Fruit fly (Drosophila melanogaster) whole organism, prepupa: ENCODE results near the gene CG32161.

ENCODE experiments used
- Blimp-1 ChIP-seq: fragments of 200-800 bp; sonication (Bioruptor generic); optimal IDR thresholded peaks from 3 replicates; lab custom pipeline; 2017; ENCODE audit warnings: missing biosample characterization, missing genetic modification characterization, mild to moderate bottlenecking, moderate library complexity, missing genetic modification reagents
- CG11294 ChIP-seq: fragments of 200-800 bp; sonication (Bioruptor generic); IDR thresholded peaks from 2 replicates; pipeline ENCODE4 v1.3.6; 2022; ENCODE audit warnings: missing biosample characterization, missing genetic modification characterization
- CG11762 ChIP-seq: fragments of 200-800 bp; sonication (Bioruptor generic); optimal IDR thresholded peaks from 3 replicates; lab custom pipeline; 2016; ENCODE audit warnings: missing biosample characterization, missing genetic modification characterization; ENCODE audit not compliant: insufficient read depth
- CG11902 ChIP-seq: fragments of 200-800 bp; sonication (Bioruptor generic); optimal IDR thresholded peaks from 3 replicates; lab custom pipeline; 2016; ENCODE audit warnings: missing biosample characterization, missing genetic modification characterization
- CG15336 ChIP-seq: fragments of 200-800 bp; sonication (Bioruptor generic); IDR thresholded peaks from 2 replicates; pipeline ENCODE4 v1.3.6; 2022; ENCODE audit warnings: missing biosample characterization, missing genetic modification characterization
- CG16779 ChIP-seq: fragments of 200-800 bp; sonication (Bioruptor generic); optimal IDR thresholded peaks from 3 replicates; lab custom pipeline; 2017; ENCODE audit warnings: missing biosample characterization, mild to moderate bottlenecking, missing genetic modification characterization
- CG3032 ChIP-seq: fragments of 200-800 bp; optimal IDR thresholded peaks from 2 replicates; lab custom pipeline; 2019; ENCODE audit warnings: missing biosample characterization, mild to moderate bottlenecking, missing genetic modification characterization, moderate library complexity
- CG31627 ChIP-seq: fragments of 200-800 bp; sonication (Bioruptor generic); optimal IDR thresholded peaks from 3 replicates; lab custom pipeline; 2016; ENCODE audit warnings: missing biosample characterization, missing genetic modification characterization
- CG32006 ChIP-seq: fragments of 200-800 bp; sonication (Bioruptor generic); optimal IDR thresholded peaks from 3 replicates; lab custom pipeline; 2017; ENCODE audit warnings: missing biosample characterization, mild to moderate bottlenecking, missing genetic modification characterization
- CG3919 ChIP-seq: fragments of 200-800 bp; sonication (Bioruptor generic); optimal IDR thresholded peaks from 3 replicates; lab custom pipeline; 2016; ENCODE audit warnings: missing biosample characterization, missing genetic modification characterization
- CG4318 ChIP-seq: fragments of 200-800 bp; sonication (Bioruptor generic); optimal IDR thresholded peaks from 3 replicates; lab custom pipeline; 2017; ENCODE audit warnings: missing biosample characterization, mild to moderate bottlenecking, missing genetic modification characterization
- CG6276 ChIP-seq: fragments of 200-800 bp; sonication (Bioruptor generic); optimal IDR thresholded peaks from 2 replicates; lab custom pipeline; 2017; ENCODE audit warnings: missing biosample characterization, mild to moderate bottlenecking, missing genetic modification characterization
- CG6792 ChIP-seq: fragments of 200-800 bp; sonication (Bioruptor generic); optimal IDR thresholded peaks from 3 replicates; lab custom pipeline; 2016; ENCODE audit warnings: missing biosample characterization, missing genetic modification characterization
- CG6808 ChIP-seq: fragments of 200-800 bp; sonication (Bioruptor generic); optimal IDR thresholded peaks from 3 replicates; lab custom pipeline; 2017; ENCODE audit warnings: missing biosample characterization, missing genetic modification characterization, mild to moderate bottlenecking, moderate library complexity, missing genetic modification reagents
- CG6854 ChIP-seq: fragments of 200-800 bp; sonication (Bioruptor generic); optimal IDR thresholded peaks from 2 replicates; lab custom pipeline; 2017; ENCODE audit warnings: missing biosample characterization, mild to moderate bottlenecking, missing genetic modification characterization
- CG7368 ChIP-seq: fragments of 200-800 bp; sonication (Bioruptor generic); optimal IDR thresholded peaks from 3 replicates; lab custom pipeline; 2016; ENCODE audit warnings: missing biosample characterization, missing genetic modification characterization
- CG8119 ChIP-seq: fragments of 200-800 bp; sonication (Bioruptor generic); IDR thresholded peaks from 3 replicates; pipeline ENCODE4 v1.3.6; 2022; ENCODE audit warnings: missing biosample characterization, missing genetic modification characterization
- CG8319 ChIP-seq: fragments of 200-800 bp; sonication (Bioruptor generic); optimal IDR thresholded peaks from 3 replicates; lab custom pipeline; 2016; ENCODE audit warnings: missing biosample characterization, missing genetic modification characterization
- CG8632 ChIP-seq: fragments of 200-800 bp; sonication (Bioruptor generic); optimal IDR thresholded peaks from 3 replicates; lab custom pipeline; 2016; ENCODE audit warnings: missing biosample characterization, missing genetic modification characterization
- CG9139 ChIP-seq: fragments of 200-800 bp; sonication (Bioruptor generic); optimal IDR thresholded peaks from 3 replicates; lab custom pipeline; 2017; ENCODE audit warnings: missing biosample characterization, mild to moderate bottlenecking, missing genetic modification characterization
- Eip75B ChIP-seq: fragments of 200-800 bp; sonication (Bioruptor generic); optimal IDR thresholded peaks from 3 replicates; lab custom pipeline; 2016; ENCODE audit warnings: missing biosample characterization, missing genetic modification characterization
- Eip78C ChIP-seq: fragments of 200-800 bp; sonication (Bioruptor generic); peaks from one replicate; lab custom pipeline; 2016; ENCODE audit warnings: missing biosample characterization, missing genetic modification characterization
- Eip93F ChIP-seq: fragments of 200-800 bp; sonication (Bioruptor generic); optimal IDR thresholded peaks from 2 replicates; lab custom pipeline; 2016; ENCODE audit warnings: missing biosample characterization, mild to moderate bottlenecking, missing genetic modification characterization
- Ets21C ChIP-seq: fragments of 200-800 bp; sonication (Bioruptor generic); optimal IDR thresholded peaks from 3 replicates; lab custom pipeline; 2016; ENCODE audit warnings: missing biosample characterization, missing genetic modification characterization
- Ets96B ChIP-seq: fragments of 200-800 bp; optimal IDR thresholded peaks from 2 replicates; lab custom pipeline; 2019; ENCODE audit warnings: missing biosample characterization, mild to moderate bottlenecking, missing genetic modification characterization, moderate library complexity
- Hr38 ChIP-seq: sonication (Bioruptor generic); optimal IDR thresholded peaks from 2 replicates; lab custom pipeline; 2016; ENCODE audit warnings: missing biosample characterization, missing genetic modification characterization
- Hr39 ChIP-seq: fragments of 200-800 bp; sonication (Bioruptor generic); optimal IDR thresholded peaks from 2 replicates; lab custom pipeline; 2016; ENCODE audit warnings: missing biosample characterization, missing genetic modification characterization
- Hr4 ChIP-seq: fragments of 200-800 bp; sonication (Bioruptor generic); optimal IDR thresholded peaks from 3 replicates; lab custom pipeline; 2016; ENCODE audit warnings: missing biosample characterization, missing genetic modification characterization
- Lpt ChIP-seq: fragments of 200-800 bp; sonication (Bioruptor generic); optimal IDR thresholded peaks from 3 replicates; lab custom pipeline; 2016; ENCODE audit warnings: missing biosample characterization, missing genetic modification characterization
- Met ChIP-seq: fragments of 200-800 bp; sonication (Bioruptor generic); optimal IDR thresholded peaks from 3 replicates; lab custom pipeline; 2016; ENCODE audit warnings: missing biosample characterization, missing genetic modification characterization
- OdsH ChIP-seq: fragments of 200-800 bp; sonication (Bioruptor generic); optimal IDR thresholded peaks from 3 replicates; lab custom pipeline; 2016; ENCODE audit warnings: missing biosample characterization, missing genetic modification characterization
- Smox ChIP-seq: fragments of 200-800 bp; sonication (Bioruptor generic); optimal IDR thresholded peaks from 3 replicates; lab custom pipeline; 2016; ENCODE audit warnings: missing biosample characterization, missing genetic modification characterization
- Sox102F ChIP-seq: fragments of 200-800 bp; sonication (Bioruptor generic); optimal IDR thresholded peaks from 2 replicates; lab custom pipeline; 2016; ENCODE audit warnings: missing biosample characterization, mild to moderate bottlenecking, missing genetic modification characterization
- achi ChIP-seq: fragments of 200-800 bp; sonication (Bioruptor generic); optimal IDR thresholded peaks from 3 replicates; lab custom pipeline; 2016; ENCODE audit warnings: missing biosample characterization, missing genetic modification characterization
- cyc ChIP-seq: fragments of 200-800 bp; sonication (Bioruptor generic); optimal IDR thresholded peaks from 3 replicates; lab custom pipeline; 2016; ENCODE audit warnings: missing biosample characterization, missing genetic modification characterization
- esn ChIP-seq: fragments of 200-800 bp; sonication (Bioruptor generic); optimal IDR thresholded peaks from 2 replicates; lab custom pipeline; 2016; ENCODE audit warnings: missing biosample characterization, mild to moderate bottlenecking, missing genetic modification characterization, moderate library complexity
- fd59A ChIP-seq: fragments of 200-800 bp; sonication (Bioruptor generic); optimal IDR thresholded peaks from 2 replicates; lab custom pipeline; 2017; ENCODE audit warnings: missing biosample characterization, mild to moderate bottlenecking, missing genetic modification characterization, missing genetic modification reagents
- fd85E ChIP-seq: fragments of 200-800 bp; sonication (Bioruptor generic); optimal IDR thresholded peaks from 3 replicates; lab custom pipeline; 2016; ENCODE audit warnings: missing biosample characterization, missing genetic modification characterization
- fkh ChIP-seq: fragments of 200-800 bp; sonication (Bioruptor generic); optimal IDR thresholded peaks from 3 replicates; lab custom pipeline; 2017; ENCODE audit warnings: missing biosample characterization, mild to moderate bottlenecking, missing genetic modification characterization, moderate library complexity
- lz ChIP-seq: fragments of 200-800 bp; sonication (Bioruptor generic); optimal IDR thresholded peaks from 3 replicates; lab custom pipeline; 2016; ENCODE audit warnings: missing biosample characterization, missing genetic modification characterization
- net ChIP-seq: fragments of 200-800 bp; sonication (Bioruptor generic); optimal IDR thresholded peaks from 3 replicates; lab custom pipeline; 2016; ENCODE audit warnings: missing biosample characterization, missing genetic modification characterization
- pdm3 ChIP-seq: fragments of 200-800 bp; sonication (Bioruptor generic); optimal IDR thresholded peaks from 3 replicates; lab custom pipeline; 2016; ENCODE audit warnings: missing biosample characterization, missing genetic modification characterization
- salr ChIP-seq, 2 experiments: fragments of 200-800 bp; sonication (Bioruptor generic); optimal IDR thresholded peaks; 3 replicates each; lab custom pipeline; 2016 to 2018; ENCODE audit warnings: missing biosample characterization in 2 of 2, missing genetic modification characterization in 2 of 2, mild to moderate bottlenecking in 1 of 2
- svp ChIP-seq: fragments of 200-800 bp; sonication (Bioruptor generic); peaks from one replicate; lab custom pipeline; 2016; ENCODE audit warnings: missing biosample characterization, missing genetic modification characterization
- topi ChIP-seq: fragments of 200-800 bp; sonication (Bioruptor generic); optimal IDR thresholded peaks from 3 replicates; lab custom pipeline; 2016; ENCODE audit warnings: missing biosample characterization, missing genetic modification characterization

CG32161 gene

dm6 chr3L:16805806-16806719, 40.0 kb upstream of the CG32161 start (continued):
- peak; percentile 42 for TF ChIP-seq Hr39 (GFP tag; lab: Kevin White, UChicago)
- peak; percentile 48 to 55 for TF ChIP-seq salr (GFP tag; optimal IDR thresholded peaks at IDR 0.05; lab: Kevin White, UChicago)
- TF ChIP-seq CG8319: no peak
- peak; percentile 56 for TF ChIP-seq pdm3
- TF ChIP-seq CG9139 (GFP tag; lab: Kevin White, UChicago): peak; percentile 42
- TF ChIP-seq CG32006 (GFP tag; lab: Kevin White, UChicago): peak; percentile 12
- no peak for TF ChIP-seq fkh (GFP tag; lab: Kevin White, UChicago)
- TF ChIP-seq esn: peak; percentile 49
- TF ChIP-seq CG6854 (GFP tag; lab: Kevin White, UChicago): no peak
- TF ChIP-seq CG31627: peak; percentile 26
- peak; percentile 48 for TF ChIP-seq CG3919 (GFP tag; lab: Kevin White, UChicago)
- peak; percentile 52 for TF ChIP-seq Sox102F
- peak; percentile 38 for TF ChIP-seq Hr4 (GFP tag; lab: Kevin White, UChicago)
- TF ChIP-seq fd59A (GFP tag; lab: Kevin White, UChicago): peak; percentile 29
- peak; percentile 53 for TF ChIP-seq OdsH
- TF ChIP-seq Met (GFP tag; lab: Kevin White, UChicago): peak; percentile 59
- peak; percentile 65 for TF ChIP-seq Eip75B (GFP tag; lab: Kevin White, UChicago)
- TF ChIP-seq CG11762 (GFP tag; lab: Kevin White, UChicago): no peak
- TF ChIP-seq CG3032 (tag; lab: Kevin White, UChicago): peak; percentile 64
- TF ChIP-seq Hr38 (GFP tag; lab: Kevin White, UChicago): no peak
- TF ChIP-seq CG16779 (tag; lab: Kevin White, UChicago): no peak
- peak; percentile 39 for TF ChIP-seq CG6792 (GFP tag; lab: Kevin White, UChicago)
- TF ChIP-seq Ets21C (GFP tag; lab: Kevin White, UChicago): peak; percentile 14
- no peak for TF ChIP-seq CG6808 (GFP tag; lab: Kevin White, UChicago)
- TF ChIP-seq svp: peak; percentile 85

dm6 chr3L:16806823-16807325, 39.2 kb upstream of the CG32161 start:
- TF ChIP-seq Ets96B: peak; percentile 89
- peak; percentile 59 for TF ChIP-seq CG11762 (GFP tag; lab: Kevin White, UChicago)
- TF ChIP-seq CG8119: peak; percentile 84
- TF ChIP-seq net: peak; percentile 80
- peak; percentile 80 for TF ChIP-seq CG15336 (GFP tag; lab: Robert Waterston, UW)
- TF ChIP-seq CG6854 (GFP tag; lab: Kevin White, UChicago): peak; percentile 55
- TF ChIP-seq Blimp-1 (GFP tag; lab: Kevin White, UChicago): peak; percentile 32
- TF ChIP-seq CG8319: peak; percentile 65
- peak; percentile 84 for TF ChIP-seq OdsH
- TF ChIP-seq topi (GFP tag; lab: Kevin White, UChicago): peak; percentile 37
- TF ChIP-seq cyc (GFP tag; lab: Kevin White, UChicago): peak; percentile 54
- peak; percentile 36 for TF ChIP-seq CG7368 (GFP tag; lab: Kevin White, UChicago)
- peak; percentile 37 for TF ChIP-seq Ets21C (GFP tag; lab: Kevin White, UChicago)
- peak; percentile 85 for TF ChIP-seq CG8632 (GFP tag; lab: Kevin White, UChicago)
- TF ChIP-seq CG6808 (GFP tag; lab: Kevin White, UChicago): peak; percentile 95
- TF ChIP-seq esn: peak; percentile 80
- peak; percentile 55 for TF ChIP-seq lz (GFP tag; lab: Kevin White, UChicago)
- TF ChIP-seq Hr39 (GFP tag; lab: Kevin White, UChicago): peak; percentile 54
- TF ChIP-seq Sox102F: peak; percentile 46
- peak; percentile 93 for TF ChIP-seq CG3032 (tag; lab: Kevin White, UChicago)
- no peak for TF ChIP-seq Eip93F (GFP tag; lab: Kevin White, UChicago)
- TF ChIP-seq Smox (GFP tag; lab: Kevin White, UChicago): peak; percentile 59
- TF ChIP-seq achi (GFP tag; lab: Kevin White, UChicago): peak; percentile 82
- TF ChIP-seq CG4318 (GFP tag; lab: Kevin White, UChicago): peak; percentile 76
- peak; percentile 83 for TF ChIP-seq CG6276 (GFP tag; lab: Kevin White, UChicago)
- TF ChIP-seq CG6792 (GFP tag; lab: Kevin White, UChicago): peak; percentile 73
- TF ChIP-seq CG32006 (GFP tag; lab: Kevin White, UChicago): peak; percentile 94
- peak; percentile 70 for TF ChIP-seq Lpt
- TF ChIP-seq CG11294 (GFP tag; lab: Robert Waterston, UW): peak; percentile 49
- TF ChIP-seq pdm3: peak; percentile 66
- peak; percentile 93 for TF ChIP-seq Eip78C
- TF ChIP-seq CG11902: peak; percentile 60
- no peak for TF ChIP-seq fd85E (GFP tag; lab: Kevin White, UChicago)
- TF ChIP-seq CG3919 (GFP tag; lab: Kevin White, UChicago): peak; percentile 80
- TF ChIP-seq Hr38 (GFP tag; lab: Kevin White, UChicago): no peak
